Worm (Caenorhabditis elegans) whole organism, L3 larva: ENCODE measurements around the gene oig-3.
"Not testable (repeated sequence)": the region's sequence is repeated elsewhere in the genome, so short reads cannot be mapped to it uniquely, and the experiment has no call there.

Experiments
- R02D3.7 ChIP-seq: fragments of 150-350 bp; optimal IDR thresholded peaks from 2 replicates; lab custom pipeline; 2014; ENCODE audit warnings: missing biosample characterization, missing genetic modification characterization
- ceh-16 ChIP-seq: sonication (generic microtip); optimal IDR thresholded peaks from 2 replicates; lab custom pipeline; 2017; ENCODE audit warnings: missing biosample characterization, missing genetic modification characterization
- ceh-82 ChIP-seq: fragments of 150-350 bp; optimal IDR thresholded peaks from 2 replicates; lab custom pipeline; 2014; ENCODE audit warnings: missing biosample characterization, missing genetic modification characterization
- ceh-9 ChIP-seq: sonication (generic microtip); optimal IDR thresholded peaks from 2 replicates; lab custom pipeline; 2018; ENCODE audit warnings: missing biosample characterization, missing genetic modification characterization
- daf-12 ChIP-seq: fragments of 150-350 bp; optimal IDR thresholded peaks from 2 replicates; lab custom pipeline; 2014; ENCODE audit warnings: missing biosample characterization, missing genetic modification reagents, missing genetic modification characterization
- egl-27 ChIP-seq: sonication (generic microtip); optimal IDR thresholded peaks from 4 replicates; lab custom pipeline; 2017; ENCODE audit warnings: missing biosample characterization, missing genetic modification reagents, missing genetic modification characterization
- egl-5 ChIP-seq: fragments of 150-350 bp; optimal IDR thresholded peaks from 2 replicates; lab custom pipeline; 2017; ENCODE audit warnings: missing biosample characterization, missing genetic modification reagents, missing genetic modification characterization, inconsistent platforms
- elt-1 ChIP-seq: fragments of 150-350 bp; optimal IDR thresholded peaks from 2 replicates; lab custom pipeline; 2014; ENCODE audit warnings: missing biosample characterization, missing genetic modification characterization
- elt-2 ChIP-seq: sonication (generic microtip); optimal IDR thresholded peaks from 2 replicates; lab custom pipeline; 2016; ENCODE audit warnings: missing genetic modification reagents, mild to moderate bottlenecking, missing genetic modification characterization, missing compliant biosample characterization
- elt-3 ChIP-seq, 3 experiments: fragments of 150-350 bp in 1 of 3; sonication (generic microtip) in 2 of 3; optimal IDR thresholded peaks; 2 replicates in 2 of 3; 4 replicates in 1 of 3; lab custom pipeline; 2014 to 2017; ENCODE audit warnings: missing biosample characterization in 3 of 3, missing genetic modification characterization in 3 of 3
- fkh-10 ChIP-seq: sonication (generic microtip); optimal IDR thresholded peaks from 2 replicates; lab custom pipeline; 2017; ENCODE audit warnings: missing biosample characterization, missing genetic modification reagents, missing genetic modification characterization
- fkh-2 ChIP-seq: fragments of 150-350 bp; optimal IDR thresholded peaks from 2 replicates; lab custom pipeline; 2014; ENCODE audit warnings: missing biosample characterization, missing genetic modification reagents, missing genetic modification characterization
- hmg-11 ChIP-seq: sonication (generic microtip); optimal IDR thresholded peaks from 2 replicates; lab custom pipeline; 2016; ENCODE audit warnings: missing genetic modification characterization, missing compliant biosample characterization
- jun-1 ChIP-seq: fragments of 150-350 bp; optimal IDR thresholded peaks from 2 replicates; lab custom pipeline; 2014; ENCODE audit warnings: missing biosample characterization, missing genetic modification reagents, missing genetic modification characterization
- lin-39 ChIP-seq: fragments of 150-350 bp; optimal IDR thresholded peaks from 2 replicates; lab custom pipeline; 2018; ENCODE audit warnings: missing biosample characterization, missing genetic modification reagents, missing genetic modification characterization
- lsy-12 ChIP-seq: sonication (generic microtip); optimal IDR thresholded peaks from 2 replicates; lab custom pipeline; 2016; ENCODE audit warnings: mild to moderate bottlenecking, missing genetic modification characterization, missing compliant biosample characterization
- mdl-1 ChIP-seq: fragments of 150-350 bp; optimal IDR thresholded peaks from 2 replicates; lab custom pipeline; 2014; ENCODE audit warnings: missing biosample characterization, missing genetic modification characterization
- nhr-11 ChIP-seq: fragments of 150-350 bp; optimal IDR thresholded peaks from 2 replicates; lab custom pipeline; 2014; ENCODE audit warnings: missing biosample characterization, missing genetic modification characterization
- nhr-23 ChIP-seq: fragments of 150-350 bp; optimal IDR thresholded peaks from 2 replicates; lab custom pipeline; 2014; ENCODE audit warnings: missing biosample characterization, missing genetic modification reagents, missing genetic modification characterization
- nhr-237 ChIP-seq: fragments of 150-350 bp; optimal IDR thresholded peaks from 2 replicates; lab custom pipeline; 2014; ENCODE audit warnings: missing biosample characterization, missing genetic modification characterization
- nhr-25 ChIP-seq: sonication (generic microtip); optimal IDR thresholded peaks from 2 replicates; lab custom pipeline; 2017; ENCODE audit warnings: missing biosample characterization, missing genetic modification characterization
- nhr-28 ChIP-seq: fragments of 150-350 bp; optimal IDR thresholded peaks from 2 replicates; lab custom pipeline; 2014; ENCODE audit warnings: missing biosample characterization, missing genetic modification characterization
- nhr-67 ChIP-seq: fragments of 150-350 bp; optimal IDR thresholded peaks from 2 replicates; lab custom pipeline; 2014; ENCODE audit warnings: missing biosample characterization, missing genetic modification characterization
- nhr-76 ChIP-seq: fragments of 150-350 bp; sonication (generic microtip); optimal IDR thresholded peaks from 5 replicates; lab custom pipeline; 2014; ENCODE audit warnings: missing biosample characterization, missing genetic modification characterization
- nhr-77 ChIP-seq: fragments of 150-350 bp; optimal IDR thresholded peaks from 2 replicates; lab custom pipeline; 2014; ENCODE audit warnings: missing biosample characterization, missing genetic modification characterization
- pqm-1 ChIP-seq: fragments of 150-350 bp; optimal IDR thresholded peaks from 2 replicates; lab custom pipeline; 2017; ENCODE audit warnings: missing biosample characterization, missing genetic modification characterization, inconsistent platforms
- sea-2 ChIP-seq: fragments of 150-350 bp; sonication (generic microtip); optimal IDR thresholded peaks from 4 replicates; lab custom pipeline; 2014; ENCODE audit warnings: missing biosample characterization, missing genetic modification reagents, missing genetic modification characterization
- snpc-4 ChIP-seq: fragments of 150-350 bp; optimal IDR thresholded peaks from 2 replicates; lab custom pipeline; 2014; ENCODE audit warnings: missing biosample characterization, missing genetic modification characterization
- tbx-2 ChIP-seq: sonication (generic microtip); optimal IDR thresholded peaks from 2 replicates; lab custom pipeline; 2016; ENCODE audit warnings: mild to moderate bottlenecking, missing genetic modification characterization, missing compliant biosample characterization
- unc-39 ChIP-seq: sonication (generic microtip); optimal IDR thresholded peaks from 4 replicates; lab custom pipeline; 2017; ENCODE audit warnings: missing biosample characterization, missing genetic modification characterization
- unc-62 ChIP-seq: fragments of 150-350 bp; sonication (generic microtip); optimal IDR thresholded peaks from 4 replicates; lab custom pipeline; 2014; ENCODE audit warnings: missing biosample characterization, missing genetic modification reagents, missing genetic modification characterization
- ztf-4 ChIP-seq: fragments of 150-350 bp; optimal IDR thresholded peaks from 2 replicates; lab custom pipeline; 2014; ENCODE audit warnings: missing biosample characterization, missing genetic modification characterization

oig-3 gene

DNA sequence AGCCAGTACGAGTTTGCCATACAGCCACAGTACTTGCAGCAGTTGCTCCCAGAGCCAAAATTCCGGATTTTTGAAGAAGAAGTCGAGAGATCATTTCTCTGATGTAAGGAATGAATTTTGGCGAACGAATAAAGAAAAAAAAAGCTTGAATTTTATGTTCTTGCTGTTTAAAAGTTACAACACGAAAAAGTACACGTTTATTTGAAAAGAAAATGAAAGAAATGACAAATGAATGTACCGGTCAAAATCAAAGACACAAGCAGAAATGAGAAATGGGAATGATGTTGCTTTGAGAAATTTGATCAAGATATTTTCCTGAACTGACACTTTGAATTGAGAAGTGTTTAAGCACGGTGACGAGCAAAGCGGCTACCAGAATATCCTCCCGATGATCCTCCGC lies 11.8 kb downstream of the oig-3 start, which contains the start of gene Y50E8A.6:
Y50E8A.6 (minus strand) TSS at position 101 of the 400 bp plus-strand sequence.
- TF ChIP-seq mdl-1 (tag; lab: Kevin White, UChicago) (no peak), elt-1 (tag; lab: Kevin White, UChicago) (no peak), tbx-2 (tag; lab: Kevin White, UChicago) (no peak), elt-3 (tag; optimal IDR thresholded peaks at IDR 0.05; lab: Kevin White, UChicago) (no peak), ceh-82 (tag; lab: Kevin White, UChicago) (no peak), nhr-77 (tag; lab: Kevin White, UChicago) (no peak), nhr-11 (no peak), hmg-11 (tag; lab: Kevin White, UChicago) (no peak), daf-12 (no peak), egl-27 (no peak), fkh-10 (no peak)

DNA sequence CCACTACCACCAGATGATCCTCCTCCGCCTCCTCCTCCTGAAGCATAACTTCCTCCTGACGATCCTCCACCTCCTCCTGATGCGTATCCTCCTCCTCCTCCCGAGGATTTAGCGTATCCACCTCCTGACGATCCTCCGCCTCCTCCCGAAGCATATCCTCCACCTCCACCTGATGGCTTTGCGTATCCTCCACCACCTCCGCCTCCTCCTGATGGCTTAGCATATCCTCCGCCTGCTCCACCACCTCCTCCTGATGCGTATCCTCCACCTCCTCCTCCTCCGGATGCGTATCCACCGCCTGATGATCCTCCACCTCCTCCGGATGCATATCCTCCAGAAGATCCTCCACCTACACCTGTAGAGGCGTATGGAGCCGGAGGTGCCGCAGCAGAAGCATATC lies 15.4 kb downstream of the oig-3 start:
- TF ChIP-seq nhr-25 (tag; lab: Kevin White, UChicago): no peak
- no peak for TF ChIP-seq egl-27
- no peak for TF ChIP-seq elt-2 (tag; lab: Kevin White, UChicago)
- TF ChIP-seq nhr-11: no peak
- TF ChIP-seq nhr-77 (tag; lab: Kevin White, UChicago): no peak
- no peak for TF ChIP-seq unc-39 (tag; lab: Kevin White, UChicago)
- no peak for TF ChIP-seq tbx-2 (tag; lab: Kevin White, UChicago)
- no peak for TF ChIP-seq ceh-16 (tag; lab: Kevin White, UChicago)
- TF ChIP-seq nhr-237: no peak

- TF ChIP-seq elt-1 (tag; lab: Kevin White, UChicago) (no peak), lsy-12 (tag; lab: Kevin White, UChicago) (no peak), elt-2 (tag; lab: Kevin White, UChicago) (no peak)
- TF ChIP-seq, all 47 proteins: peak for 0
Observed at ce11 chrV:14746975-14747374, 17.5 kb downstream of the oig-3 start.

DNA sequence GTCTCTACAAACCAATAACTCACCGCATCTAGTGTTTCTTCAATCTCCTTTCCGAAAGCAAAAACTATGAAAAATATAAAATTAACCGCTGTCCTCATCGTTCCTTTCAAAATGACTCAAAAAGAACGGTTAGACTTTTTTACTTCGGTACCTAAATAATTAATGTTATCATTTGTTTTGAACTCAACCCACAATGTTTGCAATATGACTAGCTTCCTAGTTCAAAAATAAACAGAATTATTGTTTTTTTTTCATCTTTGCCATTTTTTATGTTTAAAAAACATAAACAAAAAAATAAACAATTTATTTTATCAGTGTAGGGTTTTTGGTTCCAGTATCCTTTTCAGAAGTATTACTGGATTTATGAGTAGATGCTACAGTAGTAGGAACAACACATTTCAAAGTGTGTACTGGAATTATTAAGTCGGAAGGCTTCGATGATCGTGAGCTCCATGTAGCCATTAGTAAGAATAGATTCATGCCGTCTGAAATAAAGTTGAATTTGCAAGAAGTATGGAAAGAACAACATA lies 19.2 kb downstream of the oig-3 start, which contains the start of the genes lipl-8 and Y50E8A.22:
lipl-8 (minus strand) TSS at position 101 of the 530 bp plus-strand sequence.
Y50E8A.22 (minus strand) TSS at position 480 of the 530 bp plus-strand sequence.
- TF ChIP-seq ceh-82 (tag; lab: Kevin White, UChicago): no peak
- TF ChIP-seq unc-62 (GFP tag; lab: Kevin White, UChicago): no peak
- no peak for TF ChIP-seq nhr-23 (tag; lab: Kevin White, UChicago)
- no peak for TF ChIP-seq tbx-2 (tag; lab: Kevin White, UChicago)

- TF ChIP-seq elt-3 (tag; optimal IDR thresholded peaks at IDR 0.05; lab: Kevin White, UChicago); elt-1 (tag; lab: Kevin White, UChicago); jun-1 (tag; lab: Kevin White, UChicago): not testable (repeated sequence)
Observed at ce11 chrV:14750357-14750756, 20.9 kb downstream of the oig-3 start, which contains the start of gene nspa-10. nspa-10 (minus strand) TSS chrV:14750457.

DNA sequence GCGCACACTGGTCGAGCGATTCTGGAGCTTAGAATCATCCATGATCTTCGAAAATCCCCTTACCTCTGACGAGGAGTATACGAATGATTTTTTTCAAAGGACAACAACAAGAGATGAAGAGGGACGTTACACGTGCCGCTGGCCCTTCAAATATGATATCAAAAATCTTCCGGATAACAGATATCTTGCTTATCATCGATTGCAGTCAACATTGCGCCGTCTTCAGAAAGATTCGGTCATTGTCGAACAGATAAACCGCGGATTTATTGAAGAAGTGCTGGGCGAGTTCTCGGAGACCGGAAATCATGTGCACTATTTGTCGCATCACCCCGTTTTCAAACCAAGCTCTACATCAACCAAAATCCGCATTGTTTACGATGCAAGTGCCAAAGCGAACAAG lies 33.1 kb downstream of the oig-3 start:
- no peak for TF ChIP-seq nhr-67
- no peak for TF ChIP-seq fkh-2 (tag; lab: Kevin White, UChicago)
- no peak for TF ChIP-seq unc-39 (tag; lab: Kevin White, UChicago)
- no peak for TF ChIP-seq nhr-28 (tag; lab: Kevin White, UChicago)
- TF ChIP-seq ceh-9 (tag; lab: Kevin White, UChicago): no peak
- TF ChIP-seq ztf-4 (tag; lab: Kevin White, UChicago): no peak
- no peak for TF ChIP-seq nhr-25 (tag; lab: Kevin White, UChicago)
- no peak for TF ChIP-seq lin-39 (tag; lab: Kevin White, UChicago)
- no peak for TF ChIP-seq pqm-1 (tag; lab: Kevin White, UChicago)
- TF ChIP-seq nhr-11: no peak
- no peak for TF ChIP-seq elt-1 (tag; lab: Kevin White, UChicago)
- TF ChIP-seq, all 47 proteins: peak for 0

- TF ChIP-seq snpc-4 (tag; lab: Kevin White, UChicago) (no peak), R02D3.7 (tag; lab: Kevin White, UChicago) (no peak), sea-2 (GFP tag; lab: Kevin White, UChicago) (no peak), unc-39 (tag; lab: Kevin White, UChicago) (no peak), egl-5 (tag; lab: Kevin White, UChicago) (no peak), nhr-76 (tag; lab: Kevin White, UChicago) (no peak), elt-1 (tag; lab: Kevin White, UChicago) (no peak), nhr-77 (tag; lab: Kevin White, UChicago) (no peak), nhr-23 (tag; lab: Kevin White, UChicago) (no peak)
Observed at ce11 chrV:14763582-14763981, 34.1 kb downstream of the oig-3 start.
